Worm (Caenorhabditis elegans) whole organism, L3 larva: ENCODE results near the gene F26C11.3.

ENCODE experiments used
- R02D3.7 ChIP-seq: fragments of 150-350 bp; optimal IDR thresholded peaks from 2 replicates; lab custom pipeline; 2014; ENCODE audit warnings: missing biosample characterization, missing genetic modification characterization
- ZK546.5 ChIP-seq: sonication (generic microtip); optimal IDR thresholded peaks from 2 replicates; lab custom pipeline; 2017; ENCODE audit warnings: missing biosample characterization, missing genetic modification characterization
- aly-2 ChIP-seq: fragments of 150-350 bp; optimal IDR thresholded peaks from 2 replicates; lab custom pipeline; 2014; ENCODE audit warnings: missing biosample characterization, missing genetic modification characterization
- ama-1 ChIP-seq: fragments of 150-350 bp; optimal IDR thresholded peaks from 2 replicates; lab custom pipeline; 2018
- ceh-28 ChIP-seq: fragments of 150-350 bp; optimal IDR thresholded peaks from 2 replicates; lab custom pipeline; 2014; ENCODE audit warnings: missing biosample characterization, missing genetic modification reagents, missing genetic modification characterization
- ceh-82 ChIP-seq: fragments of 150-350 bp; optimal IDR thresholded peaks from 2 replicates; lab custom pipeline; 2014; ENCODE audit warnings: missing biosample characterization, missing genetic modification characterization
- daf-12 ChIP-seq: fragments of 150-350 bp; optimal IDR thresholded peaks from 2 replicates; lab custom pipeline; 2014; ENCODE audit warnings: missing biosample characterization, missing genetic modification reagents, missing genetic modification characterization
- egl-5 ChIP-seq: fragments of 150-350 bp; optimal IDR thresholded peaks from 2 replicates; lab custom pipeline; 2017; ENCODE audit warnings: missing biosample characterization, missing genetic modification reagents, missing genetic modification characterization, inconsistent platforms
- elt-1 ChIP-seq: fragments of 150-350 bp; optimal IDR thresholded peaks from 2 replicates; lab custom pipeline; 2014; ENCODE audit warnings: missing biosample characterization, missing genetic modification characterization
- elt-2 ChIP-seq: sonication (generic microtip); optimal IDR thresholded peaks from 2 replicates; lab custom pipeline; 2016; ENCODE audit warnings: missing genetic modification reagents, mild to moderate bottlenecking, missing genetic modification characterization, missing compliant biosample characterization
- elt-3 ChIP-seq, 3 experiments: fragments of 150-350 bp in 1 of 3; sonication (generic microtip) in 2 of 3; optimal IDR thresholded peaks; 2 replicates in 2 of 3; 4 replicates in 1 of 3; lab custom pipeline; 2014 to 2017; ENCODE audit warnings: missing biosample characterization in 3 of 3, missing genetic modification characterization in 3 of 3
- eor-1 ChIP-seq, 2 experiments: fragments of 150-350 bp; optimal IDR thresholded peaks; 2 replicates each; lab custom pipeline; 2014 to 2018; ENCODE audit warnings: missing biosample characterization in 2 of 2, missing genetic modification characterization in 2 of 2
- fkh-10 ChIP-seq: sonication (generic microtip); optimal IDR thresholded peaks from 2 replicates; lab custom pipeline; 2017; ENCODE audit warnings: missing biosample characterization, missing genetic modification reagents, missing genetic modification characterization
- fkh-2 ChIP-seq: fragments of 150-350 bp; optimal IDR thresholded peaks from 2 replicates; lab custom pipeline; 2014; ENCODE audit warnings: missing biosample characterization, missing genetic modification reagents, missing genetic modification characterization
- fos-1 ChIP-seq: fragments of 150-350 bp; optimal IDR thresholded peaks from 2 replicates; lab custom pipeline; 2014; ENCODE audit warnings: missing biosample characterization, missing genetic modification characterization
- hmg-11 ChIP-seq: sonication (generic microtip); optimal IDR thresholded peaks from 2 replicates; lab custom pipeline; 2016; ENCODE audit warnings: missing genetic modification characterization, missing compliant biosample characterization
- jun-1 ChIP-seq: fragments of 150-350 bp; optimal IDR thresholded peaks from 2 replicates; lab custom pipeline; 2014; ENCODE audit warnings: missing biosample characterization, missing genetic modification reagents, missing genetic modification characterization
- lin-15B ChIP-seq: fragments of 150-350 bp; optimal IDR thresholded peaks from 2 replicates; lab custom pipeline; 2014; ENCODE audit warnings: missing biosample characterization, missing genetic modification characterization
- lin-39 ChIP-seq: fragments of 150-350 bp; optimal IDR thresholded peaks from 2 replicates; lab custom pipeline; 2018; ENCODE audit warnings: missing biosample characterization, missing genetic modification reagents, missing genetic modification characterization
- lsy-12 ChIP-seq: sonication (generic microtip); optimal IDR thresholded peaks from 2 replicates; lab custom pipeline; 2016; ENCODE audit warnings: mild to moderate bottlenecking, missing genetic modification characterization, missing compliant biosample characterization
- mdl-1 ChIP-seq: fragments of 150-350 bp; optimal IDR thresholded peaks from 2 replicates; lab custom pipeline; 2014; ENCODE audit warnings: missing biosample characterization, missing genetic modification characterization
- mml-1 ChIP-seq: fragments of 150-350 bp; sonication (generic microtip); optimal IDR thresholded peaks from 3 replicates; lab custom pipeline; 2014; ENCODE audit warnings: missing biosample characterization, missing genetic modification characterization
- nfya-1 ChIP-seq: sonication (generic microtip); optimal IDR thresholded peaks from 2 replicates; lab custom pipeline; 2017; ENCODE audit warnings: missing genetic modification characterization, mild to moderate bottlenecking, missing compliant biosample characterization, antibody characterized with exemption, moderate library complexity; ENCODE audit not compliant: insufficient read depth
- nhr-11 ChIP-seq: fragments of 150-350 bp; optimal IDR thresholded peaks from 2 replicates; lab custom pipeline; 2014; ENCODE audit warnings: missing biosample characterization, missing genetic modification characterization
- nhr-12 ChIP-seq: fragments of 150-350 bp; optimal IDR thresholded peaks from 2 replicates; lab custom pipeline; 2014; ENCODE audit warnings: missing biosample characterization, missing genetic modification characterization
- nhr-23 ChIP-seq: fragments of 150-350 bp; optimal IDR thresholded peaks from 2 replicates; lab custom pipeline; 2014; ENCODE audit warnings: missing biosample characterization, missing genetic modification reagents, missing genetic modification characterization
- nhr-237 ChIP-seq: fragments of 150-350 bp; optimal IDR thresholded peaks from 2 replicates; lab custom pipeline; 2014; ENCODE audit warnings: missing biosample characterization, missing genetic modification characterization
- nhr-25 ChIP-seq: sonication (generic microtip); optimal IDR thresholded peaks from 2 replicates; lab custom pipeline; 2017; ENCODE audit warnings: missing biosample characterization, missing genetic modification characterization
- nhr-28 ChIP-seq: fragments of 150-350 bp; optimal IDR thresholded peaks from 2 replicates; lab custom pipeline; 2014; ENCODE audit warnings: missing biosample characterization, missing genetic modification characterization
- nhr-43 ChIP-seq: sonication (generic microtip); optimal IDR thresholded peaks from 2 replicates; lab custom pipeline; 2016; ENCODE audit warnings: mild to moderate bottlenecking, missing genetic modification characterization, missing compliant biosample characterization; ENCODE audit not compliant: poor library complexity, severe bottlenecking
- nhr-67 ChIP-seq: fragments of 150-350 bp; optimal IDR thresholded peaks from 2 replicates; lab custom pipeline; 2014; ENCODE audit warnings: missing biosample characterization, missing genetic modification characterization
- nhr-76 ChIP-seq: fragments of 150-350 bp; sonication (generic microtip); optimal IDR thresholded peaks from 5 replicates; lab custom pipeline; 2014; ENCODE audit warnings: missing biosample characterization, missing genetic modification characterization
- nhr-77 ChIP-seq: fragments of 150-350 bp; optimal IDR thresholded peaks from 2 replicates; lab custom pipeline; 2014; ENCODE audit warnings: missing biosample characterization, missing genetic modification characterization
- pha-4 ChIP-seq: fragments of 150-350 bp; optimal IDR thresholded peaks from 2 replicates; lab custom pipeline; 2014; ENCODE audit warnings: missing biosample characterization, missing genetic modification reagents, missing genetic modification characterization
- pqm-1 ChIP-seq: fragments of 150-350 bp; optimal IDR thresholded peaks from 2 replicates; lab custom pipeline; 2017; ENCODE audit warnings: missing biosample characterization, missing genetic modification characterization, inconsistent platforms
- snpc-4 ChIP-seq: fragments of 150-350 bp; optimal IDR thresholded peaks from 2 replicates; lab custom pipeline; 2014; ENCODE audit warnings: missing biosample characterization, missing genetic modification characterization
- tbx-2 ChIP-seq: sonication (generic microtip); optimal IDR thresholded peaks from 2 replicates; lab custom pipeline; 2016; ENCODE audit warnings: mild to moderate bottlenecking, missing genetic modification characterization, missing compliant biosample characterization
- unc-39 ChIP-seq: sonication (generic microtip); optimal IDR thresholded peaks from 4 replicates; lab custom pipeline; 2017; ENCODE audit warnings: missing biosample characterization, missing genetic modification characterization
- unc-62 ChIP-seq: fragments of 150-350 bp; sonication (generic microtip); optimal IDR thresholded peaks from 4 replicates; lab custom pipeline; 2014; ENCODE audit warnings: missing biosample characterization, missing genetic modification reagents, missing genetic modification characterization
- zag-1 ChIP-seq: fragments of 150-350 bp; optimal IDR thresholded peaks from 2 replicates; lab custom pipeline; 2014; ENCODE audit warnings: missing biosample characterization, missing genetic modification characterization
- ztf-11 ChIP-seq: fragments of 150-350 bp; optimal IDR thresholded peaks from 2 replicates; lab custom pipeline; 2014; ENCODE audit warnings: missing biosample characterization, missing genetic modification characterization
- ztf-4 ChIP-seq: fragments of 150-350 bp; optimal IDR thresholded peaks from 2 replicates; lab custom pipeline; 2014; ENCODE audit warnings: missing biosample characterization, missing genetic modification characterization

F26C11.3 gene

ce11 chrII:9892409-9892808 lies 22.5 kb downstream of the F26C11.3 start, which contains the start of gene C08H9.16:
Gene C08H9.16 (plus strand): TSS chrII:9892778.
- TF ChIP-seq nfya-1 (tag; lab: Kevin White, UChicago) (peak; percentile 97), elt-2 (tag; lab: Kevin White, UChicago) (peak; percentile 21), mml-1 (tag; lab: Kevin White, UChicago) (no peak), ztf-4 (tag; lab: Kevin White, UChicago) (no peak), nhr-12 (no peak), egl-5 (tag; lab: Kevin White, UChicago) (peak; percentile 9), fos-1 (no peak), ama-1 (lab: Kevin White, UChicago) (no peak), nhr-67 (tag; lab: Kevin White, UChicago) (no peak), zag-1 (tag; lab: Kevin White, UChicago) (no peak), ceh-82 (no peak), nhr-76 (tag; lab: Kevin White, UChicago) (no peak), lin-39 (tag; lab: Kevin White, UChicago) (peak; percentile 14), tbx-2 (tag; lab: Kevin White, UChicago) (no peak), nhr-77 (peak; percentile 17), snpc-4 (tag; lab: Kevin White, UChicago) (peak; percentile 69), ztf-11 (tag; lab: Kevin White, UChicago) (no peak), pha-4 (tag; lab: Kevin White, UChicago) (peak; percentile 78), R02D3.7 (tag; lab: Kevin White, UChicago) (peak; percentile 28), elt-3 (tag; optimal IDR thresholded peaks at IDR 0.05; lab: Kevin White, UChicago) (no peak), daf-12 (tag; lab: Kevin White, UChicago) (no peak), nhr-23 (tag; lab: Kevin White, UChicago) (peak; percentile 87), ZK546.5 (tag; lab: Kevin White, UChicago) (no peak), nhr-11 (tag; lab: Kevin White, UChicago) (no peak), nhr-28 (tag; lab: Kevin White, UChicago) (no peak), nhr-237 (no peak), fkh-10 (GFP tag; lab: Kevin White, UChicago) (no peak), ceh-28 (tag; lab: Kevin White, UChicago) (peak; percentile 14), unc-39 (tag; lab: Kevin White, UChicago) (no peak), mdl-1 (tag; lab: Kevin White, UChicago) (no peak), elt-1 (tag; lab: Kevin White, UChicago) (no peak), hmg-11 (tag; lab: Kevin White, UChicago) (peak; percentile 52), lin-15B (tag; lab: Kevin White, UChicago) (peak; percentile 52), aly-2 (tag; lab: Kevin White, UChicago) (no peak), jun-1 (tag; lab: Kevin White, UChicago) (no peak), fkh-2 (tag; lab: Kevin White, UChicago) (no peak), unc-62 (GFP tag; lab: Kevin White, UChicago) (no peak), lsy-12 (tag; lab: Kevin White, UChicago) (no peak), nhr-43 (peak; percentile 37), nhr-25 (tag; lab: Kevin White, UChicago) (peak; percentile 26), eor-1 (tag; optimal IDR thresholded peaks at IDR 0.05; lab: Kevin White, UChicago) (no peak)

- no peak for TF ChIP-seq nhr-28 (tag; lab: Kevin White, UChicago)
- peak; percentile 75 for TF ChIP-seq elt-2 (tag; lab: Kevin White, UChicago)
- peak; percentile 48 for TF ChIP-seq pqm-1 (tag; lab: Kevin White, UChicago)
- TF ChIP-seq mml-1 (tag; lab: Kevin White, UChicago), result no peak
- TF ChIP-seq nhr-23 (tag; lab: Kevin White, UChicago), result peak; percentile 2
- no peak for TF ChIP-seq fkh-2 (tag; lab: Kevin White, UChicago)
- peak; percentile 91 for TF ChIP-seq elt-1 (tag; lab: Kevin White, UChicago)
- no peak for TF ChIP-seq snpc-4 (tag; lab: Kevin White, UChicago)
- TF ChIP-seq lsy-12 (tag; lab: Kevin White, UChicago), result no peak
- TF ChIP-seq nhr-43, result no peak
Measured at ce11 chrII:9891823-9892222, 23.1 kb downstream of the F26C11.3 start.
